Fruit fly (Drosophila melanogaster) ovary, adult (tissue): ENCODE measurements around the gene CG34451.

Experiments used
- CG17801 ChIP-seq: fragments of 200-800 bp; optimal IDR thresholded peaks from 2 replicates; lab custom pipeline; 2019; ENCODE audit warnings: missing biosample characterization, mild to moderate bottlenecking, missing genetic modification characterization, moderate library complexity; ENCODE audit not compliant: partially characterized antibody

The CG34451 gene

DNA sequence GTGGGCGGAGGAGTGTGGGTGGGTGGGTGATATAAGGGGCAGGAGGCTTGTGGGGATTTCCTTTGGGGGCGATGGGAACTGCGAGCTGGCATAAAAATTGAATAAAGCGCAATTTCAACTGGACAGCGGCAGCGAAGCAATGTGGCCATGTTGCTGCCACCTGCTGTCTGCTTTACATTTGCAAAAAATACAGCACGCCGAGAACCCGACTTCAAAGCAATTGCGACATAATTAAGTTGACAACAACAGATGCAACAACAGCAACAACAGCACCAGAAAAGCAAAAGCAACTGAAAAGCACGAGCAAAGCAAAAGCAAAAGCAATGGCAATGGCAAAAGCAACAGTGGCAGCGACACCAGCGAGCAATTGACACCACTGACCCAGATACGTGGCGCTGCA lies 16.3 kb upstream of the CG34451 start:
- no peak for TF ChIP-seq CG17801 (GFP tag; lab: Kevin White, UChicago)

DNA sequence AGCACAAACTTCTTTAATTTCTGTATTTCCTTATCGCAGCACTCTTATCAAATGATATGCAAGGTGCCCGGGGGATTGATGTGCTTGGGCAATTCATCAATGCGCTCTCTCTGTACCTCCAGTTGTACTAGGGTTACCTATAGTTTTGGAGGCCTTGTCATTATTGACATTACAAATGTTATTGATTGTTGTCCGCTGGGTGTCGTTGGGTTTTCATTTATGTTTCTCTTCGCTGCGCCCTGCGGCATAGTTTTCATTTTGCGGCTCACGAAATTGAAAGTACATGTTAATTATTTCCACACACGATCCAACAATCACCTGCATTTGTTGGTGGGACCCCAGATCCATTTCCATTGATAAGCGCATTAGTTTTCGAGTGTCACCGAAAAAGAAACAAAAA lies 14.3 kb upstream of the CG34451 start:
- TF ChIP-seq CG17801 (GFP tag; lab: Kevin White, UChicago), result no peak

DNA sequence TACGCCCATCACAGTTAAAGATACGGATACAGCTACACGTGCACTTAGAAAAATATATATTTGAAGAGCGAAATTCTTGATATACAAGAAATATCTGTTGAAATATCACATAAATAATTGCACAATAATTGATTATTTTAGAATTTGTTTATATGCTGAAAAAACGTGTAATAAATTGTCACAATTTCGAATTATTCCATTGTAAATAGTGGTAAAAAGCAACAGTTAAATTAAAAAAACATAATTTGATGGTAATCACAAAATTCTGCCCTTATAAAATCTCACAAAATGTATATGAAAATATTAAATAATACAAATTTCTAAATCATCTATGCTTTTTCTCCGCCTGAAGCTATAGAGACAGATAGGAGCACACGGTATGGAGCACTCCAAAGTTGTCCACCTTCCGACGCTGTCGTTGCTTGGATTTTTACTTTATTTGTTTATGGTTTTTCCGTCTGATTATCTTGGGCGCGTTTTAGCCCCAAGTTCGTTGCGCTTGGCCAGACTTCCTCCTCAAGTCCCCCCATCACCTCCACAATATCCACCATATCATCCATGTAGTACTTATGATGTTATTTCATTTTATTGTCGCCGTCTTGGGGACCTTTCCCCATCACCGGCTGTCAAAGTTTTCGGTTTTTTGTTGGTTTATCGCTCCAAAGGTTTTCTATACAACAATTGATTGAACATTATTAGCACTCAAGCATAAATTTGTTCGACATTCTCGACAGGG lies 12.6 kb upstream of the CG34451 start:
- no peak for TF ChIP-seq CG17801 (GFP tag; lab: Kevin White, UChicago)

DNA sequence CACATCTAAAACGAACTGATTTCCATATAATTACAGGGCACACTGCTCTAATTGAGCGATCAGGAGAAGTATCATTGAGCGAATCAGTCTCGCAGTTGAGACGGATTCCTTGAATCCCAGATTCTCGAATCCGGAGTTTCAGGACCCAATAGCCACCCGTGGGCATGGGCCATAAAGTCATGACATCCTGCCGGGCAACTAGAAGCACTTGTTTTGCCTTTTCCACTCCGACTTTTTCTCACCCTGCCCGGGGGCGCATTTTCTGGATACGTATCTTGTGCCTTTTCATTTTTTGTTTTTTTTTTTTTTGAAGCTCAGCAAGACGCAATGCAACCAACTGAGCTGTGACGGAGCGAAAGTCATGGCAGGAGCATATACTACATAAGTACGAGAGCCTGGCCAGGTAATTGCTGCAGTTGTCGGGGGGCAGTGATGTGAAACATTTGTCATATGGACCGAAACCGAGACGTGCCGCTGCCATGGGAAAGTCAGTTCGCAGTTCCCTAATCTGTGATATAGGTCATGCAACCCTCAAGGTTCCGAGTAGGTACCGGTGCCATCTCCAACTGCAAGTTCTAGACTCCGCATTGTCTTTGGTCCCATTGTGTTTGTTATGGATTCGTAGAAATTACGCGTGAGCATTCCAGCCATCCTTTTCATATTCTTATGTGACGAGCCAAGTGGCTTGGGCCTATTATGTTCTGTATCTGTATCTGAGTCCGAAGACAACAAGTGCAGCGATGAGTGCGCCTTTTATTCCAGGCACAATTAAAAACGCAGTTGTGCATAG lies 11.7 kb upstream of the CG34451 start:
- TF ChIP-seq CG17801 (GFP tag; lab: Kevin White, UChicago), result no peak

DNA sequence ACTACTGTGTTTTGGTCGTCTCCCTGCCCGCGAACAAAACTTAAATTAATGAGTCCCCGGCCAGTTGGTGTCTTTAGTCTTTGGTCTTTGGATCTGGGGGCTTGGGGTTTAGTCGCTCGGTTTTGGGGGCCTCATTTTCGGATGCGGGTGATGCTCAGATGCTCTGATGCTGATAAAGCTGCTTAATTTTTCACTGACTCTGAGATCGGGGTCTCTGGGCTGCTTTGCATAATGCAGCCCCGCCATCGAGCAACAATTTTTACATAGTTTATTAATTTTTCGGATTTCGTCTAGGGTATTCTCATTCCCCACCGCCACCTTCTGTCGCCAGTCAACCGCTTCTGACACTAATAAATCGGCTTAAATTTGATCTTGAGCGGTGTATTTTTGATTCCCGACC lies 10.3 kb upstream of the CG34451 start:
- no peak for TF ChIP-seq CG17801 (GFP tag; lab: Kevin White, UChicago)

DNA sequence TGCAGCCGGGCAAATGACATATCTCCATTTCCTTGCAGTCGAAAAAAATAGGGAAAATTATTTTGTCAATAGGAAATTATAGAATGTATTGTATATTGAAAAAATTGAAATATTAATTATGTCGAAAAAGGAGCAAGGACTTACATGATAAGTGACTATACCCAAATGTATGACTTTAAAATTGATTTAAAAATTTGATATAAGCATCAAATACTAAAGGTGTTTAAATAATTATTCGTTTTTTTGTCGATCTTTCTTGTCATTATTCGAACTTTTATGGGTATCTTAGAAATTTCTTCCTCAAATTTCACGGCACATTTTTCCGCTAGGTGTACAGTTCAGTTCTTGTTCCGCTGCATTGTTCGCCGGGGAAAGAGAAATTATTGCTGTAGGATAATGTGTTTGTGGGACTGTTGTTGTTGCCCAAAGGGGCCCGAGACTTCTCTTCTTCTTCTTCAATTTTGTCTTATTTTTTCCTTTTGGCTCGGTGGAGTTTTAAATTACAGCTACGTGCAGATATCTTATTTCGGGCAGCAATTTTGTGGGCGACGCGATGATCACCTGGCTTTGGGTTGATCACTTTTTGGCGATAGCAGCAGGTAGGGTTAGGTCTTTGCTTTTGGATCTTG lies 8.6 kb upstream of the CG34451 start:
- no peak for TF ChIP-seq CG17801 (GFP tag; lab: Kevin White, UChicago)

DNA sequence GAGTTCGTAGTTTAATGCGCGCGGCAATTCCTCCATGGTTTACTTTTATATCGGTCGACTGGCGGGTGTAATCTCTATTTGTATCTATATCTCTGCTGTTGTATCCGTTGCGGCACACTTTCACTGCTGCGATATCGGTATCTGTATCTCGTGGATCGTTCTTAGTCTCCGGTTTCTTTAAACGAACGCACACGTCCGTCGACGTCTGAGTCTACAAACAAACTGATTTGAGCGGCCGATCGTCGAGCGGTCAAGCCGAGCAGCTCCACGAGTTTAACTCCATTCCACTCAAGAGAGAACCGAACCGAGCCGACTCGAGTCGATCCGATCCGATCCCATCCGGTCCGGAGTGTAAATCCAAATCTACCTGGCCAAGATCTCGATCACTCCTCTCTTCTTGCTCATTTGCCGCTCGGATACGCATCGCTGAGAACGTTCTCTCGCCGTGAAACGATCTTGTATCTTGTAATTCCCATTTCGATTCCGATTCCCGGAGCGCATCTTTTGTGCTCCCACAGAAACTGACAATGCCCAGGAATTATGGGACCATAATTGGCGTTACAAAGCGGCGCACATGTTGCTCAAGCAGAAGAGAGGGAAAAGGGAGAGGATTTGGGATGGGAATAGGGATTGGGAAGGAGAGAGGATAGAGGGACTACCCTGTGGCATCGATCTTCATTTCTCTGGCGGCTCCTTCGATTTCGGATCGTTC lies 7.9 kb upstream of the CG34451 start, which contains the start of gene comm2:
comm2 (minus strand) TSS at position 225 of the 712 bp plus-strand sequence.
- no peak for TF ChIP-seq CG17801 (GFP tag; lab: Kevin White, UChicago)

DNA sequence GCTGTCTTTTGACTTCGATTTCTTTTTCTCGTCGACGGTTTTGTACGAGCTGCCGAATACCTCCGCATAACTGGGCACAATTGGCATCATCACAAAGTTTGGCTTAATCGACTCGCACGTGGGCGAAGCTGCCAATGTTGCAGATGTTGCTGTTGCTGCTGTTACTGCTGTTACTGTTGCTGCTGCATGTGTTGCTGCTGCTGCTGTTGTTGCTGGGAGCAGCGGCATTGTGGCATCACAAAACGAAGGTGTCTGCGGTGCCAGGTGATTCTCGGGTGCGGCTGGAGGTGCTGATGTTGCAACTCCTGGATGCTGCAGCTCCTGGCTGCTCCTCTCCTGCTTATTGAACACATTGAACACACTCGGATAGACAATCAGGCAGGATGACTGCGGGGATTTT lies 6.0 kb upstream of the CG34451 start:
- no peak for TF ChIP-seq CG17801 (GFP tag; lab: Kevin White, UChicago)

DNA sequence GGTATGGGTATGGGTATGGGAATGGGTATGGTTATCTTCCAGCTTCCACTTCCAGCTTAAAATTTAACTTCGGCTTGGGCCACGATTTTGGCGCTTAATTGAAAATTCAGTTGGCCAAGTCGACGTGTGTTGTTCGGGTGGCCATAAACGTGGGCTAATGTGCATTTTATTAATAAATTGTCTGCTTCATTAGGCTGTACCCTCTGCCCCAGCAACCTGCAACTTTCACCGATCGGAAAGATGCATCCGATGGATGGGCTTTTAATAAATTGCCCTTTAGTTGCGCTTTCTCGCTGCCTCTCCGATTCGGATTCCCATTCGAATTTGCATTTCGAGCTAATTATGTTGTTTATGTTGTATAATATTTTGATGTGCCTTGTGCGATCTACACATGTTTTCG lies 3.3 kb upstream of the CG34451 start:
- TF ChIP-seq CG17801 (GFP tag; lab: Kevin White, UChicago), result no peak

DNA sequence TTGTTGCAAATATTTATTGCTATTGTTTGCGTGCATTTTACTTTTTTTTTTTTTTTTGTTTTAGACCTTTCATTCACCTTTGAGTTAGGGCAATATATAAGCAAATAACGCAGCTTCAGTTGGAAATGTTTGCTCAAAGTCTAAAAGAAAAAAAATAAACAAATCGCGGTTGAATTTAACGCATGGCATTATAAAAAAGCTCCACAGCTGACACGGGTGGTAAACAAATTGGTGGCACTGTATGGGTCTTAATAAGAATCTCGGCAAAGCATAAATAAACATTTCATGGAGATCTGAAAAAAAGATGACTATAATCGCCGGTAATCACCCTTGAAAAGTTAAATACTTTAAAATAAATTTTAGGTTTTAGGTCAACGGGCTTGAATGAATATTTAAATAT lies 2.5 kb upstream of the CG34451 start:
- no peak for TF ChIP-seq CG17801 (GFP tag; lab: Kevin White, UChicago)

DNA sequence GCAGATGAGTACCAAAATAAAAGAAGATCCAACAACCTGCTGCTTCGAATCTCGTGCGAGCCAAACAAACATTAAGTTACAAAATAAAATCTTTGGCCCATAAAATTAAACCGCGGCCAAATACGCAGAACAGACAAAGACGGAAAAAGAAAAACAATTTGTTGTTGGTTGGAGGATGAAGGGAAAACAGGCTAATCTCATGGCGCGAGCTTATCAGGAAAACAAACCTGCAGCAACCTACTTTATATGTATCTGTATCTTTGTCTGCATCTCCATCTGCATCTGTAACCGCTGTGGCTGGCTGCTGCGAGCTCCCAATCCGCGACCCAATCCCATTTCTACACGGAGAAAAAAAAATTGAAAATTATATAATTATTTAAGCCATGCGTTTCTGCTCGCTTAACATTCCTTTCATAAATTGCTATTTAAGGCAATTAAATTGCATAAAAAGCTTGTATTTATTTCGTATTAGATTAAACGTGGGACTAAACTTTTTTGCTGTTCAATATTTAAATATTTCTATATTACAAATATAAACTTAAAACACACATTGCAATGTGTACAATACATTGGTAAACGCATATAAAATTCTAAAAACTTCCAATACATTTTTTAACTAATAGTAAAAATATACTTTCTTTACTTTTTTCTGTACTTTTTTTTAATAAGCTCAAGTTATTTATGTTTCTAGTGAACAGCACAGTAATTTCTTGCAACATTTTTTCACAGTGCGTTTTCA lies 1.1 kb upstream of the CG34451 start:
- no peak for TF ChIP-seq CG17801 (GFP tag; lab: Kevin White, UChicago)

DNA sequence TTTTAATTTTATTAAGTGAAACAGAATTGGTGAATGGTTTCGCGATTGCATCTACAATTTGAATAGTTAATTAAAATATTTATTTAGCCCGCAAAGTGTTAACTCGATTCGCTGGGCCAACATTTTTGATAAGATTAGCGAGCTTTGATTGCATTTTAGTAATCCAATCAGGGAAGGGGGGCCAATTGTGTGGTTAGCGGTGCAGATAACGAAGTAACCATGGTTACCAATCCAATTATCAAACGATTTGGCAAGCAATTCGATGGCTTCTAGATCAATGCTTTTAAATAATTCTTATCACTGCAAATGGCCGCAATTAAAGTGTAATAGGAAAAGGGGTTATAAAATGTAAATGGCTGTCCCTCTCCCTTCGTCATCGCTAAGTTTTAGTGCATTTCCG lies 520 bp upstream of the CG34451 start:
- no peak for TF ChIP-seq CG17801 (GFP tag; lab: Kevin White, UChicago)

DNA sequence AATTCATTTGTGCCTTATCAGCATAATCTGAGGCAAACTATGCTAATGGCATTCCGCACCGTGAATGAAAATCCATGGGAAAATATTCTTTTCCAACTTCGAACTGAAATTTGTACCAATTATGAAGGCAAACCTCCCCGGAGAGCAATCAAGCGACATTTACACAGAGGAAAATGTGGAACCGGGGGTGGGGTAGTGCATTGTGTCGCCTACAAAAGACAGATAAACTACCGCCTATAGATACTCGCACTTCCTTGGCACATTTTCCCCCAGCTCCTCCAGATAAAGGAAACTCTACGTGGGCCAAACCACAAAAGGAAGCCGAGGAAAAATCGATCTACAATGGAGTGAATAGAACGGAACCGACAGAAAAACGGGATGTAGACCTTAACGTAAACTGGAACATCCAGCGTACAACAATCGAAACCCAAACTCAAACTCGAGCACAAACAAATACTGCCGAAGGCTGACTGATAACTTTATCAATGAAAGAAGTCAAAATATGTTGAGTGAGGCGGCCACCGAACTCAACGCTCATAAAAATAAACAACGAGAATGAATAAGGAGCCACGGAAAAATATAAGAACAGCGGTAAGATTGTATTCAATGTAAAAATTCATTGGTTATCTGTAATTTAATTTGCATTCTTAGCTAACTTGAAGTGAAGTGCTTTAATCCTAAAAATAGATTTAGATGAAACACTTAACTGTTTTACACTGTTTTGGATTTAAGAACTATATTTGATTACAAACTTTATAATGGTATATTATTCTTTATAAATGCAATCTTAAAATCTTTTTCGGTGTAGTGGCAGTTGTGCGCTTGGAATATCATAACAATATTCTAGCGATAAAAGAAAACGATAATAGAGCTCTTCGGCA lies 917 bp downstream of the CG34451 start:
- TF ChIP-seq CG17801 (GFP tag; lab: Kevin White, UChicago), result no peak
